Fruit fly (Drosophila melanogaster): ENCODE data around the gene spn-A.

dm6 chr3R:30036609-30037008, 19.2 kb downstream of the spn-A start, which contains the start of gene ZIPIC:
- TF ChIP-seq Sox15 (GFP tag; optimal IDR thresholded peaks at IDR 0.05), result no peak
- TF ChIP-seq esn (GFP tag; optimal IDR thresholded peaks at IDR 0.05), result no peak
- TF ChIP-seq Eip75B (GFP tag; optimal IDR thresholded peaks at IDR 0.05), result no peak
- TF ChIP-seq pdm3 (GFP tag; optimal IDR thresholded peaks at IDR 0.05), result no peak
- TF ChIP-seq ss (GFP tag; optimal IDR thresholded peaks at IDR 0.05), result no peak
- no peak for TF ChIP-seq CG34406 (GFP tag; optimal IDR thresholded peaks at IDR 0.05)
